Worm (Caenorhabditis elegans) whole organism, mixed stage, embryonic: ENCODE data around the gene srh-82.
A peak's percentile ranks its signal among the peaks of the same experiment; 100 is the strongest.

ENCODE experiments used
- M03D4.4 ChIP-seq: sonication (generic microtip); optimal IDR thresholded peaks from 2 replicates; lab custom pipeline; 2017; ENCODE audit warnings: mild to moderate bottlenecking, missing genetic modification characterization, missing compliant biosample characterization
- bed-3 ChIP-seq: fragments of 200-800 bp; sonication (Bioruptor generic); optimal IDR thresholded peaks from 3 replicates; lab custom pipeline; 2018; ENCODE audit warnings: mild to moderate bottlenecking, missing genetic modification characterization, moderate library complexity, missing compliant biosample characterization
- blmp-1 ChIP-seq: fragments of 150-350 bp; optimal IDR thresholded peaks from 2 replicates; lab custom pipeline; 2014; ENCODE audit warnings: missing biosample characterization, missing genetic modification characterization
- ceh-39 ChIP-seq: fragments of 150-350 bp; optimal IDR thresholded peaks from 2 replicates; lab custom pipeline; 2014; ENCODE audit warnings: missing biosample characterization, missing genetic modification characterization
- ceh-83 ChIP-seq: fragments of 200-800 bp; sonication (Bioruptor generic); optimal IDR thresholded peaks from 2 replicates; lab custom pipeline; 2018; ENCODE audit warnings: mild to moderate bottlenecking, missing genetic modification characterization, missing compliant biosample characterization
- ces-1 ChIP-seq: fragments of 150-350 bp; optimal IDR thresholded peaks from 2 replicates; lab custom pipeline; 2014; ENCODE audit warnings: missing biosample characterization, missing genetic modification reagents, missing genetic modification characterization
- cnd-1 ChIP-seq: fragments of 200-800 bp; sonication (Bioruptor generic); optimal IDR thresholded peaks from 2 replicates; lab custom pipeline; 2018; ENCODE audit warnings: mild to moderate bottlenecking, missing genetic modification characterization, missing compliant biosample characterization
- drap-1 ChIP-seq: fragments of 200-800 bp; sonication (Bioruptor generic); optimal IDR thresholded peaks from 3 replicates; lab custom pipeline; 2018; ENCODE audit warnings: mild to moderate bottlenecking, missing genetic modification characterization, missing compliant biosample characterization
- elt-1 ChIP-seq: sonication (generic microtip); optimal IDR thresholded peaks from 2 replicates; lab custom pipeline; 2017; ENCODE audit warnings: missing genetic modification characterization, mild to moderate bottlenecking, missing compliant biosample characterization, antibody characterized with exemption, moderate library complexity, borderline replicate concordance; ENCODE audit not compliant: insufficient read depth
- elt-3 ChIP-seq: fragments of 150-350 bp; optimal IDR thresholded peaks from 2 replicates; lab custom pipeline; 2014; ENCODE audit warnings: missing biosample characterization, missing genetic modification characterization
- flh-1 ChIP-seq: fragments of 200-800 bp; sonication (Bioruptor generic); optimal IDR thresholded peaks from 2 replicates; lab custom pipeline; 2018; ENCODE audit warnings: mild to moderate bottlenecking, missing genetic modification characterization, moderate library complexity, missing compliant biosample characterization
- ham-2 ChIP-seq: fragments of 200-800 bp; sonication (Bioruptor generic); optimal IDR thresholded peaks from 2 replicates; lab custom pipeline; 2018; ENCODE audit warnings: mild to moderate bottlenecking, missing genetic modification characterization, missing compliant biosample characterization
- hlh-1 ChIP-seq: fragments of 150-350 bp; optimal IDR thresholded peaks from 2 replicates; lab custom pipeline; 2014; ENCODE audit warnings: missing biosample characterization, missing genetic modification reagents, missing genetic modification characterization
- lin-13 ChIP-seq: fragments of 150-350 bp; optimal IDR thresholded peaks from 2 replicates; lab custom pipeline; 2014; ENCODE audit warnings: missing biosample characterization, missing genetic modification characterization
- lin-32 ChIP-seq: fragments of 200-800 bp; sonication (Bioruptor generic); optimal IDR thresholded peaks from 2 replicates; lab custom pipeline; 2018; ENCODE audit warnings: mild to moderate bottlenecking, missing genetic modification characterization, missing compliant biosample characterization
- lsy-2 ChIP-seq: fragments of 150-350 bp; optimal IDR thresholded peaks from 2 replicates; lab custom pipeline; 2014; ENCODE audit warnings: missing biosample characterization, missing genetic modification characterization
- mab-5 ChIP-seq: fragments of 150-350 bp; optimal IDR thresholded peaks from 2 replicates; lab custom pipeline; 2014; ENCODE audit warnings: missing biosample characterization, missing genetic modification characterization
- mep-1 ChIP-seq: fragments of 150-350 bp; optimal IDR thresholded peaks from 2 replicates; lab custom pipeline; 2017; ENCODE audit warnings: missing biosample characterization, missing genetic modification reagents, missing genetic modification characterization, inconsistent platforms
- mls-2 ChIP-seq: sonication (generic microtip); optimal IDR thresholded peaks from 2 replicates; lab custom pipeline; 2016; ENCODE audit warnings: mild to moderate bottlenecking, missing genetic modification characterization, moderate library complexity, missing compliant biosample characterization
- nhr-12 ChIP-seq: fragments of 150-350 bp; optimal IDR thresholded peaks from 2 replicates; lab custom pipeline; 2014; ENCODE audit warnings: missing biosample characterization, missing genetic modification characterization
- nhr-2 ChIP-seq: fragments of 150-350 bp; optimal IDR thresholded peaks from 2 replicates; lab custom pipeline; 2014; ENCODE audit warnings: missing biosample characterization, missing genetic modification characterization
- nhr-237 ChIP-seq: fragments of 150-350 bp; optimal IDR thresholded peaks from 2 replicates; lab custom pipeline; 2014; ENCODE audit warnings: missing biosample characterization, missing genetic modification characterization
- nhr-28 ChIP-seq: fragments of 150-350 bp; optimal IDR thresholded peaks from 2 replicates; lab custom pipeline; 2014; ENCODE audit warnings: missing biosample characterization, missing genetic modification characterization
- nhr-76 ChIP-seq: sonication (generic microtip); optimal IDR thresholded peaks from 2 replicates; lab custom pipeline; 2017; ENCODE audit warnings: missing biosample characterization, missing genetic modification characterization
- pha-4 ChIP-seq: fragments of 150-350 bp; optimal IDR thresholded peaks from 2 replicates; lab custom pipeline; 2018; ENCODE audit warnings: missing biosample characterization, missing genetic modification reagents, missing genetic modification characterization
- snpc-4 ChIP-seq: fragments of 150-350 bp; optimal IDR thresholded peaks from 2 replicates; lab custom pipeline; 2014; ENCODE audit warnings: missing biosample characterization, missing genetic modification characterization
- sptf-1 ChIP-seq: sonication (generic microtip); optimal IDR thresholded peaks from 2 replicates; lab custom pipeline; 2017; ENCODE audit warnings: mild to moderate bottlenecking, missing genetic modification characterization, moderate library complexity, missing compliant biosample characterization
- tbx-8 ChIP-seq: fragments of 200-800 bp; sonication (Bioruptor generic); optimal IDR thresholded peaks from 2 replicates; lab custom pipeline; 2018; ENCODE audit warnings: mild to moderate bottlenecking, missing genetic modification characterization, moderate library complexity, missing compliant biosample characterization
- unc-120 ChIP-seq: sonication (generic microtip); optimal IDR thresholded peaks from 2 replicates; lab custom pipeline; 2017; ENCODE audit warnings: missing genetic modification characterization, missing compliant biosample characterization; ENCODE audit not compliant: poor library complexity, severe bottlenecking
- unc-39 ChIP-seq: fragments of 150-350 bp; optimal IDR thresholded peaks from 2 replicates; lab custom pipeline; 2014; ENCODE audit warnings: missing biosample characterization, missing genetic modification characterization
- unc-62 ChIP-seq: fragments of 150-350 bp; optimal IDR thresholded peaks from 2 replicates; lab custom pipeline; 2014; ENCODE audit warnings: missing biosample characterization, missing genetic modification reagents, missing genetic modification characterization
- zip-8 ChIP-seq: fragments of 150-350 bp; optimal IDR thresholded peaks from 2 replicates; lab custom pipeline; 2014; ENCODE audit warnings: missing biosample characterization, missing genetic modification characterization
- ztf-11 ChIP-seq: fragments of 150-350 bp; optimal IDR thresholded peaks from 2 replicates; lab custom pipeline; 2014; ENCODE audit warnings: missing biosample characterization, missing genetic modification characterization

The srh-82 gene

DNA sequence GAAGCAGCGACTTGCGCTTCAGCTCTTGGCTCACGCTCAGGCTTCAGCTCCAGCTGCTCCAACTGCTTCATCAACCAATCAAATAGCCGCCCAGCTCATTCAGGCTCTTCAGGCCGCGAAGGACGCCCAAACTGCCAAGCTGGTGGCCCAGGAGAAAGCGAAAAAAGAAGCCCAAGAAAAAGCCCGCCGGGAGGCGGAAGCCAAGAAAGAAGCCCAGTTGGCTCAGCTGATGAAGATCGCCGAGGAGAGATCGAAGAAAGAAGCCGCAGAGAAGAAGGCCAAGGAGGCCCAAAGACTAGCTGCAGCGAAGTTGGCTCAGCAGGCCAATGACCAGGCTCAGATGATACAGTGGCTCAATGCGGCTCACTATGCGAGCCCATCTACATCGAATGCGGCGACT lies 28.7 kb upstream of the srh-82 start:
- TF ChIP-seq tbx-8 (no peak), lin-32 (GFP tag; lab: Kevin White, UChicago) (no peak), nhr-237 (no peak), flh-1 (no peak), elt-3 (tag; lab: Kevin White, UChicago) (no peak), mab-5 (no peak), pha-4 (tag; lab: Kevin White, UChicago) (no peak), snpc-4 (tag; lab: Kevin White, UChicago) (no peak), unc-120 (tag; lab: Kevin White, UChicago) (no peak), zip-8 (tag; lab: Kevin White, UChicago) (no peak), unc-62 (GFP tag; lab: Kevin White, UChicago) (no peak), ztf-11 (tag; lab: Kevin White, UChicago) (no peak), unc-39 (tag; lab: Kevin White, UChicago) (no peak), lin-13 (no peak), nhr-76 (no peak), mep-1 (tag; lab: Kevin White, UChicago) (no peak), lsy-2 (tag; lab: Kevin White, UChicago) (no peak)

DNA sequence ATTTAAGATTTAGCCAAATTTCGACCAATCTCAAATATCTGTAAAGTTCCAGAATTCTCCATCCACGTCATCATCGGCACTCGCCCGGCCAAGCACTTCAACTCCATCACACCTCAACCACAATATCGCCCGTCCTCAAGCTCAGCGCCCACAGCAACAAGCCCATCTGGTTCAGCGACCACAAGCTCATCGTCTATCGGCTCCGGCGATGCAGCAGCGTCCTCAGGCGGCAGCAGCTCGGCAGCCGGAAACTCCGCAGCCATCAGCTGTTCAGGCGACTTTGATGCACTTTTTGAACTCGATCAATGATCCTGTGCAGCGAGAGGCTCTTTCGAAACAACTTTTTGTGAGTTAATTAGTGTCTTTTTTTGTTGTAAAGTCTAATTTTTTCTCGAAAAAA lies 27.6 kb upstream of the srh-82 start:
- peak; percentile 25 for TF ChIP-seq hlh-1 (tag; lab: Kevin White, UChicago)
- no peak for TF ChIP-seq cnd-1 (tag; lab: Kevin White, UChicago)

DNA sequence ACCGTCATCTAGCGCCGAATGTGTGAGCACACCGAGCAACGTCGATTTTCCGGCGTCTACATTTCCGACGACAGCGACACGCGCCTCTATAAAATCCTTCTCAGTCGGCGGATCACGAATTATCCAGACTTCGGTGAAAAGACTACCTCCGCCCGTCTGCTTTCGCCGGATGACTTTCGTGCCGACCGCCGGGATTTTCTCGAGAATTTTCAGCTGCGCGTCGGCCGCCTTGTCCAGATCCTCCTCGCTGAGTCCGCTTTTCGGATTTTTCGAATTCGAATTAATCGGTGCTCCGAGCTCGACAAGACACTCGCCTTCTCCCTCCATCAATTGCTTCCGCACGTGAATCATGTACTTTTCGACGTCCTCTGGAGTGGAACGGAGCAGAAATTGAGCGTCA lies 22.6 kb upstream of the srh-82 start:
- TF ChIP-seq tbx-8: no peak
- no peak for TF ChIP-seq pha-4 (tag; lab: Kevin White, UChicago)
- TF ChIP-seq nhr-2 (tag; lab: Kevin White, UChicago): no peak
- no peak for TF ChIP-seq nhr-76
- TF ChIP-seq mep-1 (tag; lab: Kevin White, UChicago): no peak
- TF ChIP-seq bed-3 (GFP tag; lab: Kevin White, UChicago): no peak
- TF ChIP-seq M03D4.4 (tag; lab: Kevin White, UChicago): no peak
- TF ChIP-seq nhr-28 (tag; lab: Kevin White, UChicago): no peak
- no peak for TF ChIP-seq ces-1 (GFP tag; lab: Kevin White, UChicago)
- no peak for TF ChIP-seq snpc-4 (tag; lab: Kevin White, UChicago)
- TF ChIP-seq unc-39 (tag; lab: Kevin White, UChicago): no peak
- TF ChIP-seq mls-2 (tag; lab: Kevin White, UChicago): no peak

DNA sequence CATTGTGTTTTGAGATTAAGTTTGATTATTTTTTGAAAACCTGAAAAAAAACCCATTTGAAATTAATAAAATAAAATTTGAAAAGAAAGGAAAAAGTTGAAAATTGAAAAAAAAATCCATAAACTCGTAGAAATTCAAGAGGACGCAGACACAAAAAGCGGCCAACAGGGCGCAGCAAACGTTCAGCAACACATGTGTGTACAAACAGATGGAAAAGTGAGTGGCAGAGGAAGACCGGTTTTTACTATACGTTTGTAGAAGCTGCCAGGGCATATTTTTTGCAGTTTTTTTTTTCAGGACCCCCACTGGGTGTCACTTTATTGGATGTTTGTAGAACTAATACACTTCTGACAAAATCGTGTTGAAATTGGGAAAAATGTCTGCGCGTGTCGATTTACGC lies 22.1 kb upstream of the srh-82 start, which contains the start of gene cgp-1:
TSS of gene cgp-1 (minus strand) at position 40 of the 400 bp plus-strand sequence.
- no peak for TF ChIP-seq ceh-39
- peak; percentile 5 for TF ChIP-seq hlh-1 (tag; lab: Kevin White, UChicago)
- TF ChIP-seq mep-1 (tag; lab: Kevin White, UChicago): peak; percentile 9
- no peak for TF ChIP-seq unc-39 (tag; lab: Kevin White, UChicago)
- TF ChIP-seq elt-1: no peak
- TF ChIP-seq ces-1 (GFP tag; lab: Kevin White, UChicago): no peak

DNA sequence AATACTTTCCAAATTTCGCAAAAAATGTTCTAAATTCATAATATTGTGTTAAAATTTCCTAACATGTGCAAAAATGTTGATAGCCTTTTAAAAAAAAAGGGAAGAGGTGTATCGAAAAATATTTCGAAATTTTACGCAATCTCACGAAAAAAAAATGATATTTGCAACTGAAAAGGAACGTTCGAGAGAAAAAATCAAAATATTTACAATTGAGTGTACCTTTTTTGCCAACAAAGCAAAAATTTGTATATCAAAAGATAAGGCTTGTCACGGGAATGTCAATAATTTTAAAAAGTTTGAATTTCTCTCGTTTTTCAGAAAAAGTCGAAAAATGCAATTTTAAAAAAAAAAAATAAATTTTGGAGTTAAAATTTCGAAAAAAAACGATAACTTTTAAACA lies 21.4 kb upstream of the srh-82 start:
- TF ChIP-seq ham-2 (GFP tag; lab: Kevin White, UChicago) (no peak), tbx-8 (no peak), ceh-83 (GFP tag; lab: Kevin White, UChicago) (no peak), unc-39 (tag; lab: Kevin White, UChicago) (no peak), drap-1 (GFP tag; lab: Kevin White, UChicago) (no peak), cnd-1 (tag; lab: Kevin White, UChicago) (no peak), nhr-237 (no peak), sptf-1 (tag; lab: Kevin White, UChicago) (no peak), lin-32 (GFP tag; lab: Kevin White, UChicago) (no peak), lin-13 (no peak), ces-1 (GFP tag; lab: Kevin White, UChicago) (no peak), pha-4 (tag; lab: Kevin White, UChicago) (no peak), lsy-2 (tag; lab: Kevin White, UChicago) (no peak), M03D4.4 (tag; lab: Kevin White, UChicago) (no peak), snpc-4 (tag; lab: Kevin White, UChicago) (no peak), nhr-12 (no peak), flh-1 (no peak), blmp-1 (tag; lab: Kevin White, UChicago) (no peak)
